Fruit fly (Drosophila melanogaster) whole organism, pupa: Measurements from ENCODE around the gene nes.

ENCODE experiments used
- CG15710 ChIP-seq: fragments of 200-800 bp; sonication (Bioruptor generic); optimal IDR thresholded peaks from 2 replicates; lab custom pipeline; 2018; ENCODE audit warnings: missing biosample characterization, mild to moderate bottlenecking, missing genetic modification characterization, moderate library complexity
- CG8159 ChIP-seq: fragments of 200-800 bp; sonication (Bioruptor generic); optimal IDR thresholded peaks from 3 replicates; lab custom pipeline; 2018; ENCODE audit warnings: missing biosample characterization, mild to moderate bottlenecking, missing genetic modification characterization, moderate library complexity
- CG8301 ChIP-seq: fragments of 200-800 bp; sonication (Bioruptor generic); optimal IDR thresholded peaks from 2 replicates; lab custom pipeline; 2018; ENCODE audit warnings: missing biosample characterization, mild to moderate bottlenecking, missing genetic modification characterization
- Ets98B ChIP-seq: fragments of 200-800 bp; sonication (Bioruptor generic); IDR thresholded peaks from 2 replicates; pipeline ENCODE4 v1.3.6; 2022; ENCODE audit warnings: missing biosample characterization, missing genetic modification characterization
- Snoo ChIP-seq: fragments of 200-800 bp; sonication (Bioruptor generic); optimal IDR thresholded peaks from 3 replicates; lab custom pipeline; 2017; ENCODE audit warnings: missing biosample characterization, mild to moderate bottlenecking, missing genetic modification characterization, inconsistent platforms
- fd96Ca ChIP-seq: fragments of 200-800 bp; sonication (Bioruptor generic); IDR thresholded peaks from 3 replicates; pipeline ENCODE4 v1.3.6; 2022; ENCODE audit warnings: missing biosample characterization, missing genetic modification characterization

- TF ChIP-seq CG15710 (no peak), fd96Ca (no peak), CG8159 (no peak), Snoo (tag; lab: Kevin White, UChicago) (no peak), CG8301 (tag; lab: Kevin White, UChicago) (no peak), Ets98B (GFP tag; lab: Robert Waterston, UW) (no peak)
Observed at dm6 chr3L:19270542-19270941, 10.1 kb upstream of the nes start, which contains the start of gene CG14088.
